Comparison of ENCODE assay signal across 4 fruit fly cellular contexts in the genomic region with DNA sequence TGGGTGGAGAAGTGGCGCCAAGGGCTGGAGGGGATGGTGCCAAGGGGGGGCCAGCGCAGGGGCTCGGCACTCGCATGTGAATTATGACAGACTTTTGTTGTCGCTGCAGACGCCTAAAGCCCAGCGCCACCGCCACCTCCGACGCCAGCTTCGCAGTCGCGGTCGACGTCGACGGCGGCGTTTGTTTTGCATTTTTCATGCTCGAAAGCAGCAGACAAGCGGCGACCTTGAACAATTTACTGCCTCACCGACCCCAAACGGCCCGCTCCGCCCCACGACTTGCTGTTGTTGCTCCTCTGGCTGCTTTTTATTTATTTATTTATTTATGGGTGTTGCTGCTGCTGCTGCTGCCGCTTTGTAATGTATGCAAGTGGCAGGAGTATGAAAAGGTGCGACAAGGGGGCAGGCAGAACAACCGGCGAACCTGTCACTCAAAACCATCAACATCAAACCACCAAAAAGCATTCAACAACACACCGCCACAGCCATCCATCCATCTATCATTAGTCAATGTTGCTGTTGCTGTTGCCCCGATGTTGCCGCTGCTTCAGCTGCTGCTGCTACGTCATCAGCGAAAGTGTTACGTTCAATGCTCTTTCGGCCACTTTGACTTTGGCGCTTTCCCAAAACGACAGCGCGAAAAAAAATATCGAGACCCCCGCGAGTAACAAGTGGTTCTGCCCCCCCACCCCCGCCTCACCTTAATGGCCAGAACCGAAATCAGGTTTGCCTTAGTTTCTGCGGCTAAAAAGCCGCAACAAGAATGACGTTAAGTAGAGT.
TF ChIP-seq lines count a peak whose summit lies in the region.

No protein-coding gene starts in this region.

- peak; percentile 9 for TF ChIP-seq CTCF in whole organism, embryonic (GFP tag; optimal IDR thresholded peaks at IDR 0.05; lab: Kevin White, UChicago)

TF ChIP-seq in whole organism, embryonic, 481 proteins besides CTCF, POLR2A, EP300 and RAD21 (continues in another document):
- TF ChIP-seq CG4360 (GFP tag; IDR thresholded peaks at IDR 0.05; lab: Robert Waterston, UW), result no peak
- 0 out of 3 replicates have a peak, but pooled peaks have one; percentile 30 for TF ChIP-seq Doc3 (GFP tag; IDR thresholded peaks at IDR 0.05; lab: Robert Waterston, UW; ENCODE audit: partially characterized antibody)
- TF ChIP-seq Lim3 (GFP tag; IDR thresholded peaks at IDR 0.05; lab: Robert Waterston, UW), result no peak
- TF ChIP-seq btn (GFP tag; optimal IDR thresholded peaks at IDR 0.05; lab: Kevin White, UChicago), result no peak
- TF ChIP-seq sisA (GFP tag; IDR thresholded peaks at IDR 0.05; lab: Robert Waterston, UW), result no peak
- TF ChIP-seq Blimp-1 (GFP tag; optimal IDR thresholded peaks at IDR 0.05; lab: Kevin White, UChicago), result peak; percentile 58
- no peak for TF ChIP-seq Oli (tag; optimal IDR thresholded peaks at IDR 0.05; lab: Kevin White, UChicago)
- TF ChIP-seq ftz-f1 (GFP tag; optimal IDR thresholded peaks at IDR 0.05; lab: Kevin White, UChicago), result peak; percentile 62
- TF ChIP-seq Trl (optimal IDR thresholded peaks at IDR 0.05; lab: Kevin White, UChicago), result no peak
- TF ChIP-seq Trl (GFP tag; optimal IDR thresholded peaks at IDR 0.05; lab: Kevin White, UChicago), result no peak
- no peak for TF ChIP-seq CG11504 (tag; optimal IDR thresholded peaks at IDR 0.05; lab: Kevin White, UChicago)
- peak; percentile 66; the same call in 1 of the 2 replicates for TF ChIP-seq crol (GFP tag; IDR thresholded peaks at IDR 0.05; lab: Robert Waterston, UW)
- TF ChIP-seq tap (tag; optimal IDR thresholded peaks at IDR 0.05; lab: Kevin White, UChicago), result no peak
- TF ChIP-seq vvl (GFP tag; IDR thresholded peaks at IDR 0.05; lab: Robert Waterston, UW), result 0 out of 2 replicates have a peak, but pooled peaks have one; percentile 11
- no peak for TF ChIP-seq Tbp (GFP tag; optimal IDR thresholded peaks at IDR 0.05; lab: Kevin White, UChicago)
- no peak for TF ChIP-seq cg (GFP tag; optimal IDR thresholded peaks at IDR 0.05; lab: Kevin White, UChicago)
- no peak for TF ChIP-seq CG12071 (GFP tag; optimal IDR thresholded peaks at IDR 0.05; lab: Kevin White, UChicago)
- TF ChIP-seq nmo (GFP tag; optimal IDR thresholded peaks at IDR 0.05; lab: Kevin White, UChicago), result no peak
- TF ChIP-seq CG2678 (tag; optimal IDR thresholded peaks at IDR 0.05; lab: Kevin White, UChicago), result no peak
- no peak for TF ChIP-seq trh (GFP tag; optimal IDR thresholded peaks at IDR 0.05; lab: Kevin White, UChicago)

TF ChIP-seq in whole organism, prepupa, 60 proteins besides CTCF, POLR2A, EP300 and RAD21:
- TF ChIP-seq CG9139 (GFP tag; optimal IDR thresholded peaks at IDR 0.05; lab: Kevin White, UChicago), result no peak
- TF ChIP-seq lz (GFP tag; optimal IDR thresholded peaks at IDR 0.05; lab: Kevin White, UChicago), result no peak
- TF ChIP-seq Eip78C (GFP tag; lab: Kevin White, UChicago), result peak; percentile 17
- no peak for TF ChIP-seq CG6808 (GFP tag; optimal IDR thresholded peaks at IDR 0.05; lab: Kevin White, UChicago)
- no peak for TF ChIP-seq topi (GFP tag; optimal IDR thresholded peaks at IDR 0.05; lab: Kevin White, UChicago)
- TF ChIP-seq salr (GFP tag; optimal IDR thresholded peaks at IDR 0.05; lab: Kevin White, UChicago), result peak; percentile 5 to 7
- no peak for TF ChIP-seq Met (GFP tag; optimal IDR thresholded peaks at IDR 0.05; lab: Kevin White, UChicago)
- 0 out of 3 replicates have a peak, but pooled peaks have one; percentile 10 for TF ChIP-seq eg (GFP tag; IDR thresholded peaks at IDR 0.05; lab: Robert Waterston, UW)
- no peak for TF ChIP-seq OdsH (GFP tag; optimal IDR thresholded peaks at IDR 0.05; lab: Kevin White, UChicago)
- TF ChIP-seq achi (GFP tag; optimal IDR thresholded peaks at IDR 0.05; lab: Kevin White, UChicago), result no peak
- TF ChIP-seq Blimp-1 (GFP tag; optimal IDR thresholded peaks at IDR 0.05; lab: Kevin White, UChicago), result peak; percentile 89

TF ChIP-seq in whole organism, pupa, 21 proteins besides CTCF, POLR2A, EP300 and RAD21:
- TF ChIP-seq rn (GFP tag; IDR thresholded peaks at IDR 0.05; lab: Robert Waterston, UW), result no peak
- peak; percentile 8 for TF ChIP-seq CG13204 (GFP tag; optimal IDR thresholded peaks at IDR 0.05; lab: Kevin White, UChicago)
- no peak for TF ChIP-seq Snoo (tag; optimal IDR thresholded peaks at IDR 0.05; lab: Kevin White, UChicago)
- TF ChIP-seq CG8301 (tag; optimal IDR thresholded peaks at IDR 0.05; lab: Kevin White, UChicago), result no peak
- peak; percentile 46 for TF ChIP-seq EcR (GFP tag; optimal IDR thresholded peaks at IDR 0.05; lab: Kevin White, UChicago)
- no peak for TF ChIP-seq CG34367 (tag; optimal IDR thresholded peaks at IDR 0.05; lab: Kevin White, UChicago)
- no peak for TF ChIP-seq CG10348 (GFP tag; IDR thresholded peaks at IDR 0.05; lab: Robert Waterston, UW)
TF ChIP-seq in whole organism, pupa: peak in this region for 2.

TF ChIP-seq in whole organism, wandering third instar larva, 38 proteins besides CTCF, POLR2A, EP300 and RAD21:
- TF ChIP-seq tai (GFP tag; optimal IDR thresholded peaks at IDR 0.05; lab: Kevin White, UChicago), result no peak
- TF ChIP-seq Dfd (GFP tag; optimal IDR thresholded peaks at IDR 0.05; lab: Kevin White, UChicago), result peak; percentile 15
